Fruit fly (Drosophila melanogaster) whole organism, embryonic: ENCODE results near the gene CG17239.

Experiments used
- Ada2b ChIP-seq: fragments of 200-800 bp; sonication (Bioruptor generic); IDR thresholded peaks from 2 replicates; pipeline ENCODE4 v1.3.6; 2022; ENCODE audit warnings: missing biosample characterization, missing genetic modification characterization
- Atf6 ChIP-seq: fragments of 200-800 bp; sonication (Bioruptor generic); IDR thresholded peaks from 2 replicates; pipeline ENCODE4 v1.3.6; 2022; ENCODE audit warnings: missing biosample characterization, missing genetic modification characterization
- Bdp1 ChIP-seq: fragments of 200-800 bp; sonication (Bioruptor generic); optimal IDR thresholded peaks from 3 replicates; lab custom pipeline; 2016; ENCODE audit warnings: missing biosample characterization, missing genetic modification characterization
- Bgb ChIP-seq: fragments of 200-800 bp; sonication (Bioruptor generic); IDR thresholded peaks from 2 replicates; pipeline ENCODE4 v1.3.6; 2022; ENCODE audit warnings: missing biosample characterization, missing genetic modification characterization; ENCODE audit not compliant: partially characterized antibody
- BtbVII ChIP-seq: fragments of 200-800 bp; sonication (Bioruptor generic); optimal IDR thresholded peaks from 3 replicates; lab custom pipeline; 2017; ENCODE audit warnings: missing biosample characterization, mild to moderate bottlenecking, missing genetic modification characterization
- CG10321 ChIP-seq: fragments of 200-800 bp; sonication (Bioruptor generic); IDR thresholded peaks from 2 replicates; pipeline ENCODE4 v1.3.6; 2022; ENCODE audit warnings: missing biosample characterization, missing genetic modification characterization
- CG11093 ChIP-seq: fragments of 200-800 bp; sonication (Bioruptor generic); IDR thresholded peaks from 3 replicates; pipeline ENCODE4 v1.3.6; 2022; ENCODE audit warnings: missing biosample characterization, missing genetic modification characterization
- CG11398 ChIP-seq: fragments of 200-800 bp; sonication (Bioruptor generic); optimal IDR thresholded peaks from 2 replicates; lab custom pipeline; 2016; ENCODE audit warnings: missing biosample characterization, missing genetic modification characterization
- CG11456 ChIP-seq: fragments of 200-800 bp; sonication (Bioruptor generic); IDR thresholded peaks from 3 replicates; pipeline ENCODE4 v1.3.6; 2022; ENCODE audit warnings: missing biosample characterization, missing genetic modification characterization
- CG11504 ChIP-seq: fragments of 200-800 bp; sonication (Bioruptor generic); optimal IDR thresholded peaks from 3 replicates; lab custom pipeline; 2019; ENCODE audit warnings: missing biosample characterization, mild to moderate bottlenecking, missing genetic modification characterization, moderate library complexity
- CG12299 ChIP-seq: fragments of 200-800 bp; sonication (Bioruptor generic); optimal IDR thresholded peaks from 2 replicates; lab custom pipeline; 2018; ENCODE audit warnings: missing biosample characterization, mild to moderate bottlenecking, missing genetic modification characterization
- CG1233 ChIP-seq: fragments of 200-800 bp; sonication (Bioruptor generic); optimal IDR thresholded peaks from 4 replicates; lab custom pipeline; 2018; ENCODE audit warnings: missing biosample characterization, mild to moderate bottlenecking, missing genetic modification characterization
- CG12744 ChIP-seq: fragments of 200-800 bp; sonication (Bioruptor generic); optimal IDR thresholded peaks from 2 replicates; lab custom pipeline; 2016; ENCODE audit warnings: missing biosample characterization, missing genetic modification characterization
- CG13287 ChIP-seq: fragments of 200-800 bp; sonication (Bioruptor generic); IDR thresholded peaks from 2 replicates; pipeline ENCODE4 v1.3.6; 2022; ENCODE audit warnings: missing biosample characterization, missing genetic modification characterization; ENCODE audit not compliant: partially characterized antibody
- CG1647 ChIP-seq: fragments of 200-800 bp; sonication (Bioruptor generic); optimal IDR thresholded peaks from 3 replicates; lab custom pipeline; 2016; ENCODE audit warnings: missing biosample characterization, missing genetic modification characterization
- CG18599 ChIP-seq: fragments of 200-800 bp; sonication (Bioruptor generic); optimal IDR thresholded peaks from 3 replicates; lab custom pipeline; 2017; ENCODE audit warnings: missing biosample characterization, missing genetic modification characterization, mild to moderate bottlenecking, moderate library complexity, missing genetic modification reagents
- CG31388 ChIP-seq: fragments of 200-800 bp; sonication (Bioruptor generic); optimal IDR thresholded peaks from 2 replicates; lab custom pipeline; 2016; ENCODE audit warnings: missing biosample characterization, missing genetic modification characterization
- CG31441 ChIP-seq: fragments of 200-800 bp; sonication (Bioruptor generic); IDR thresholded peaks from 2 replicates; pipeline ENCODE4 v1.3.6; 2022; ENCODE audit warnings: missing biosample characterization, missing genetic modification characterization
- CG3163 ChIP-seq: fragments of 200-800 bp; sonication (Bioruptor generic); optimal IDR thresholded peaks from 3 replicates; lab custom pipeline; 2016; ENCODE audit warnings: missing biosample characterization, missing genetic modification characterization
- CG34224 ChIP-seq: fragments of 200-800 bp; sonication (Bioruptor generic); IDR thresholded peaks from 3 replicates; pipeline ENCODE4 v1.3.6; 2022; ENCODE audit warnings: missing biosample characterization, missing genetic modification characterization; ENCODE audit not compliant: partially characterized antibody
- CG3838 ChIP-seq: fragments of 200-800 bp; sonication (Bioruptor generic); optimal IDR thresholded peaks from 3 replicates; lab custom pipeline; 2016; ENCODE audit warnings: missing biosample characterization, missing genetic modification characterization
- CG43689 ChIP-seq: fragments of 200-800 bp; sonication (Bioruptor generic); IDR thresholded peaks from 2 replicates; pipeline ENCODE4 v1.3.6; 2022; ENCODE audit warnings: missing biosample characterization, missing genetic modification characterization
- CG4424 ChIP-seq: fragments of 200-800 bp; sonication (Bioruptor generic); optimal IDR thresholded peaks from 3 replicates; lab custom pipeline; 2016; ENCODE audit warnings: missing biosample characterization, missing genetic modification characterization
- CG4730 ChIP-seq: fragments of 200-800 bp; sonication (Bioruptor generic); IDR thresholded peaks from 2 replicates; pipeline ENCODE4 v1.3.6; 2022; ENCODE audit warnings: missing biosample characterization, missing genetic modification characterization
- CG6791 ChIP-seq: fragments of 200-800 bp; sonication (Bioruptor generic); IDR thresholded peaks from 3 replicates; pipeline ENCODE4 v1.3.6; 2022; ENCODE audit warnings: missing biosample characterization, missing genetic modification characterization; ENCODE audit not compliant: partially characterized antibody
- CG9609 ChIP-seq: fragments of 200-800 bp; sonication (Bioruptor generic); optimal IDR thresholded peaks from 3 replicates; lab custom pipeline; 2016; ENCODE audit warnings: missing biosample characterization, missing genetic modification characterization
- CHES-1-like ChIP-seq: fragments of 200-800 bp; sonication (Bioruptor generic); optimal IDR thresholded peaks from 2 replicates; lab custom pipeline; 2016; ENCODE audit warnings: missing biosample characterization, missing genetic modification characterization
- Camta ChIP-seq: fragments of 200-800 bp; sonication (Bioruptor generic); optimal IDR thresholded peaks from 2 replicates; lab custom pipeline; 2016; ENCODE audit warnings: missing biosample characterization, missing genetic modification characterization
- CrebB ChIP-seq: fragments of 200-800 bp; sonication (Bioruptor generic); optimal IDR thresholded peaks from 3 replicates; lab custom pipeline; 2018; ENCODE audit warnings: missing biosample characterization, mild to moderate bottlenecking, missing genetic modification characterization
- Ets65A ChIP-seq: fragments of 200-800 bp; sonication (Bioruptor generic); peaks from one replicate; lab custom pipeline; 2016; ENCODE audit warnings: missing biosample characterization, missing genetic modification characterization
- Fer3 ChIP-seq: fragments of 200-800 bp; sonication (Bioruptor generic); optimal IDR thresholded peaks from 2 replicates; lab custom pipeline; 2018; ENCODE audit warnings: missing biosample characterization, mild to moderate bottlenecking, missing genetic modification characterization, moderate library complexity
- H15 ChIP-seq: fragments of 200-800 bp; sonication (Bioruptor generic); IDR thresholded peaks from 3 replicates; pipeline ENCODE4 v1.3.6; 2022; ENCODE audit warnings: missing biosample characterization, missing genetic modification characterization
- H2.0 ChIP-seq: fragments of 200-800 bp; sonication (Bioruptor generic); IDR thresholded peaks from 2 replicates; pipeline ENCODE4 v1.3.6; 2022; ENCODE audit warnings: missing biosample characterization, missing genetic modification characterization
- HmgD ChIP-seq: fragments of 200-800 bp; sonication (Bioruptor generic); optimal IDR thresholded peaks from 3 replicates; lab custom pipeline; 2016; ENCODE audit warnings: missing biosample characterization, missing genetic modification characterization
- MESR4 ChIP-seq: fragments of 200-800 bp; sonication (Bioruptor generic); optimal IDR thresholded peaks from 2 replicates; lab custom pipeline; 2018; ENCODE audit warnings: missing biosample characterization, mild to moderate bottlenecking, missing genetic modification characterization, moderate library complexity
- Med ChIP-seq: fragments of 200-800 bp; sonication (Bioruptor generic); peaks from one replicate; lab custom pipeline; 2016; ENCODE audit warnings: missing biosample characterization, missing genetic modification characterization, mild to moderate bottlenecking, inconsistent platforms, moderate library complexity
- Mrtf ChIP-seq: fragments of 200-800 bp; sonication (Bioruptor generic); IDR thresholded peaks from 3 replicates; pipeline ENCODE4 v1.3.6; 2022; ENCODE audit warnings: missing biosample characterization, missing genetic modification characterization
- Sry-β ChIP-seq: fragments of 200-800 bp; sonication (Bioruptor generic); optimal IDR thresholded peaks from 2 replicates; lab custom pipeline; 2018; ENCODE audit warnings: missing biosample characterization, mild to moderate bottlenecking, missing genetic modification characterization, moderate library complexity
- Xrp1 ChIP-seq: fragments of 200-800 bp; sonication (Bioruptor generic); IDR thresholded peaks from 2 replicates; pipeline ENCODE4 v1.3.6; 2022; ENCODE audit warnings: missing biosample characterization, missing genetic modification characterization
- YL-1 ChIP-seq: fragments of 200-800 bp; sonication (Bioruptor generic); optimal IDR thresholded peaks from 3 replicates; lab custom pipeline; 2017; ENCODE audit warnings: missing biosample characterization, mild to moderate bottlenecking, missing genetic modification characterization
- ab ChIP-seq: fragments of 200-800 bp; sonication (Bioruptor generic); optimal IDR thresholded peaks from 2 replicates; lab custom pipeline; 2016; ENCODE audit warnings: missing biosample characterization, missing genetic modification characterization
- abd-A ChIP-seq: fragments of 200-800 bp; sonication (Bioruptor generic); optimal IDR thresholded peaks from 3 replicates; lab custom pipeline; 2019; ENCODE audit warnings: missing biosample characterization, mild to moderate bottlenecking, missing genetic modification characterization, moderate library complexity
- ap ChIP-seq: fragments of 200-800 bp; sonication (Bioruptor generic); IDR thresholded peaks from 2 replicates; pipeline ENCODE4 v1.3.6; 2022; ENCODE audit warnings: missing biosample characterization, missing genetic modification characterization
- cg ChIP-seq: fragments of 200-800 bp; sonication (Bioruptor generic); optimal IDR thresholded peaks from 3 replicates; lab custom pipeline; 2019; ENCODE audit warnings: missing biosample characterization, mild to moderate bottlenecking, missing genetic modification characterization, moderate library complexity
- chm ChIP-seq: fragments of 200-800 bp; sonication (Bioruptor generic); IDR thresholded peaks from 2 replicates; pipeline ENCODE4 v1.3.6; 2022; ENCODE audit warnings: missing biosample characterization, missing genetic modification characterization
- ind ChIP-seq: fragments of 200-800 bp; sonication (Bioruptor generic); optimal IDR thresholded peaks from 3 replicates; lab custom pipeline; 2016; ENCODE audit warnings: missing biosample characterization, missing genetic modification characterization
- kni ChIP-seq: fragments of 200-800 bp; sonication (Bioruptor generic); optimal IDR thresholded peaks from 3 replicates; lab custom pipeline; 2017; ENCODE audit warnings: mild to moderate bottlenecking, missing biosample characterization, missing genetic modification reagents, missing genetic modification characterization
- mam ChIP-seq: fragments of 200-800 bp; sonication (Bioruptor generic); optimal IDR thresholded peaks from 3 replicates; lab custom pipeline; 2016; ENCODE audit warnings: missing biosample characterization, missing genetic modification characterization
- nom ChIP-seq: fragments of 200-800 bp; sonication (Bioruptor generic); optimal IDR thresholded peaks from 2 replicates; lab custom pipeline; 2017; ENCODE audit warnings: missing biosample characterization, missing genetic modification characterization, mild to moderate bottlenecking, moderate library complexity, missing genetic modification reagents
- p53 ChIP-seq: fragments of 200-800 bp; sonication (Bioruptor generic); optimal IDR thresholded peaks from 2 replicates; lab custom pipeline; 2016; ENCODE audit warnings: missing biosample characterization, missing genetic modification characterization
- phol ChIP-seq: fragments of 200-800 bp; sonication (Bioruptor generic); optimal IDR thresholded peaks from 3 replicates; lab custom pipeline; 2018; ENCODE audit warnings: missing biosample characterization, mild to moderate bottlenecking, missing genetic modification characterization, moderate library complexity
- row ChIP-seq: fragments of 200-800 bp; sonication (Bioruptor generic); IDR thresholded peaks from 3 replicates; pipeline ENCODE4 v1.3.6; 2022; ENCODE audit warnings: missing biosample characterization, missing genetic modification characterization
- sd ChIP-seq: fragments of 200-800 bp; sonication (Bioruptor generic); optimal IDR thresholded peaks from 3 replicates; lab custom pipeline; 2018; ENCODE audit warnings: missing biosample characterization, mild to moderate bottlenecking, missing genetic modification characterization, moderate library complexity
- tna ChIP-seq: fragments of 200-800 bp; sonication (Bioruptor generic); IDR thresholded peaks from 2 replicates; pipeline ENCODE4 v1.3.6; 2022; ENCODE audit warnings: missing biosample characterization, missing genetic modification characterization; ENCODE audit not compliant: partially characterized antibody
- zen ChIP-seq: fragments of 200-800 bp; sonication (Bioruptor generic); optimal IDR thresholded peaks from 3 replicates; lab custom pipeline; 2018; ENCODE audit warnings: missing biosample characterization, mild to moderate bottlenecking, missing genetic modification characterization, moderate library complexity

Gene CG17239

dm6 chr2L:2214004-2214403 lies 38.1 kb downstream of the CG17239 start, which contains the start of the genes Uch and CG34174 (continued):
- TF ChIP-seq Atf6 (GFP tag; lab: Robert Waterston, UW), result no peak
- no peak for TF ChIP-seq Mrtf
- TF ChIP-seq CrebB (tag; lab: Kevin White, UChicago), result no peak
- no peak for TF ChIP-seq ab
- TF ChIP-seq CG3838 (GFP tag; lab: Kevin White, UChicago), result no peak
- no peak for TF ChIP-seq nom
- peak; percentile 46 for TF ChIP-seq zen (tag; lab: Kevin White, UChicago)
- no peak for TF ChIP-seq ind (GFP tag; lab: Kevin White, UChicago)
- TF ChIP-seq CG1647, result no peak
- TF ChIP-seq CG11398 (GFP tag; lab: Kevin White, UChicago), result no peak
- no peak for TF ChIP-seq CG9609 (GFP tag; lab: Kevin White, UChicago)
- no peak for TF ChIP-seq chm
- no peak for TF ChIP-seq sd
- TF ChIP-seq CG11093 (GFP tag; lab: Robert Waterston, UW), result no peak
- TF ChIP-seq abd-A, result peak; percentile 29
- TF ChIP-seq p53 (GFP tag; lab: Kevin White, UChicago), result no peak
- no peak for TF ChIP-seq H15 (GFP tag; lab: Robert Waterston, UW)
- TF ChIP-seq Fer3 (tag; lab: Kevin White, UChicago), result no peak
- TF ChIP-seq tna (GFP tag; lab: Robert Waterston, UW), result no peak
- no peak for TF ChIP-seq Camta
- peak; percentile 68 for TF ChIP-seq Bgb (GFP tag; lab: Robert Waterston, UW)
- peak; percentile 18 for TF ChIP-seq kni (GFP tag; lab: Kevin White, UChicago)
- TF ChIP-seq CG12299 (tag; lab: Kevin White, UChicago), result peak; percentile 22
- no peak for TF ChIP-seq Sry-β
- TF ChIP-seq CG31441 (GFP tag; lab: Robert Waterston, UW), result 0 out of 2 replicates have a peak, but pooled peaks have one; percentile 12
- TF ChIP-seq H2.0 (GFP tag; lab: Robert Waterston, UW), result no peak
- no peak for TF ChIP-seq CG43689 (GFP tag; lab: Robert Waterston, UW)
- TF ChIP-seq CG1233 (GFP tag; lab: Kevin White, UChicago), result peak; percentile 9
- TF ChIP-seq mam (GFP tag; lab: Kevin White, UChicago), result peak; percentile 0
- peak; percentile 65 for TF ChIP-seq CG6791 (GFP tag; lab: Robert Waterston, UW)
- no peak for TF ChIP-seq CG10321 (GFP tag; lab: Robert Waterston, UW)
- peak; percentile 37 for TF ChIP-seq YL-1 (GFP tag; lab: Kevin White, UChicago)
- no peak for TF ChIP-seq CG11456 (GFP tag; lab: Robert Waterston, UW)
- TF ChIP-seq CG4730 (GFP tag; lab: Robert Waterston, UW), result no peak
- TF ChIP-seq CG3163 (GFP tag; lab: Kevin White, UChicago), result no peak
- TF ChIP-seq Ets65A (GFP tag; lab: Kevin White, UChicago), result no peak
- TF ChIP-seq ap, result no peak
- peak; percentile 87 for TF ChIP-seq CG13287 (GFP tag; lab: Robert Waterston, UW)
- no peak for TF ChIP-seq cg
- TF ChIP-seq CG31388, result no peak
- TF ChIP-seq Xrp1 (GFP tag; lab: Robert Waterston, UW), result no peak
- no peak for TF ChIP-seq Bdp1
- TF ChIP-seq CG11504 (tag; lab: Kevin White, UChicago), result no peak

dm6 chr2L:2212478-2212877 lies 39.7 kb downstream of the CG17239 start, which contains the start of gene CG15385:
Gene CG15385, minus strand, starts transcription at chr2L:2212571.
- TF ChIP-seq phol (tag; lab: Kevin White, UChicago) (no peak), MESR4 (GFP tag; lab: Kevin White, UChicago) (peak; percentile 11), CG12744 (GFP tag; lab: Kevin White, UChicago) (no peak), CG4424 (GFP tag; lab: Kevin White, UChicago) (no peak), CG18599 (GFP tag; lab: Kevin White, UChicago) (peak; percentile 3), CHES-1-like (GFP tag; lab: Kevin White, UChicago) (no peak), CG34224 (GFP tag; lab: Robert Waterston, UW) (no peak), row (GFP tag; lab: Robert Waterston, UW) (peak; percentile 49; the same call in 2 of the 3 replicates), Ada2b (no peak), Med (GFP tag; lab: Kevin White, UChicago) (peak; percentile 70), BtbVII (GFP tag; lab: Kevin White, UChicago) (no peak), HmgD (GFP tag; lab: Kevin White, UChicago) (no peak)
